Worm (Caenorhabditis elegans) whole organism, L1 larva: Measurements from ENCODE around the gene ets-5.

Experiments used
- C04F5.9 ChIP-seq: sonication (generic microtip); optimal IDR thresholded peaks from 2 replicates; lab custom pipeline; 2016; ENCODE audit warnings: missing genetic modification characterization, missing compliant biosample characterization
- C34B4.2 ChIP-seq: sonication (generic microtip); optimal IDR thresholded peaks from 2 replicates; lab custom pipeline; 2017; ENCODE audit warnings: mild to moderate bottlenecking, missing genetic modification characterization, missing compliant biosample characterization
- aly-2 ChIP-seq: fragments of 150-350 bp; optimal IDR thresholded peaks from 2 replicates; lab custom pipeline; 2014; ENCODE audit warnings: missing biosample characterization, missing genetic modification characterization
- ama-1 ChIP-seq: fragments of 150-350 bp; optimal IDR thresholded peaks from 2 replicates; lab custom pipeline; 2014
- blmp-1 ChIP-seq: fragments of 150-350 bp; optimal IDR thresholded peaks from 2 replicates; lab custom pipeline; 2014; ENCODE audit warnings: missing biosample characterization, missing genetic modification characterization
- ceh-63 ChIP-seq: fragments of 200-800 bp; sonication (Bioruptor generic); optimal IDR thresholded peaks from 2 replicates; lab custom pipeline; 2018; ENCODE audit warnings: mild to moderate bottlenecking, missing genetic modification characterization, missing compliant biosample characterization
- ceh-8 ChIP-seq: fragments of 200-800 bp; sonication (Bioruptor generic); optimal IDR thresholded peaks from 2 replicates; lab custom pipeline; 2018; ENCODE audit warnings: mild to moderate bottlenecking, missing genetic modification characterization, moderate library complexity, missing compliant biosample characterization
- ceh-82 ChIP-seq, 3 experiments: fragments of 150-350 bp in 1 of 3; sonication (generic microtip) in 2 of 3; optimal IDR thresholded peaks; 2 replicates each; lab custom pipeline; 2014 to 2017; ENCODE audit warnings: missing biosample characterization in 3 of 3, missing genetic modification characterization in 3 of 3
- dsc-1 ChIP-seq: sonication (generic microtip); optimal IDR thresholded peaks from 2 replicates; lab custom pipeline; 2016; ENCODE audit warnings: mild to moderate bottlenecking, missing genetic modification characterization, missing compliant biosample characterization
- efl-1 ChIP-seq, 4 experiments: fragments of 150-350 bp; optimal IDR thresholded peaks in 3 of 4; peaks in 1 of 4; 1 replicate in 1 of 4; 2 replicates in 3 of 4; lab custom pipeline; 2014; ENCODE audit warnings: missing biosample characterization in 2 of 4, missing genetic modification characterization in 2 of 4, missing genetic modification reagents in 2 of 4
- egl-13 ChIP-seq: sonication (generic microtip); optimal IDR thresholded peaks from 2 replicates; lab custom pipeline; 2016; ENCODE audit warnings: missing genotype, missing genetic modification reagents, missing genetic modification characterization, missing compliant biosample characterization
- egl-27 ChIP-seq, 2 experiments: fragments of 150-350 bp in 1 of 2; sonication (generic microtip); optimal IDR thresholded peaks; 3 replicates each; lab custom pipeline; 2017 to 2018; ENCODE audit warnings: missing biosample characterization in 2 of 2, missing genetic modification characterization in 2 of 2, missing genetic modification reagents in 2 of 2
- elt-3 ChIP-seq, 6 experiments: fragments of 150-350 bp in 1 of 6; sonication (generic microtip); optimal IDR thresholded peaks; 2 replicates each; lab custom pipeline; 2017 to 2018; ENCODE audit warnings: missing biosample characterization in 6 of 6, missing genetic modification characterization in 6 of 6, inconsistent platforms in 1 of 6
- ets-5 ChIP-seq: fragments of 200-800 bp; sonication (Bioruptor generic); IDR thresholded peaks from 2 replicates; pipeline ENCODE4 v1.3.6; 2022; ENCODE audit warnings: missing genetic modification characterization, missing compliant biosample characterization
- fkh-8 ChIP-seq: sonication (generic microtip); optimal IDR thresholded peaks from 2 replicates; lab custom pipeline; 2016; ENCODE audit warnings: mild to moderate bottlenecking, missing genetic modification characterization, missing compliant biosample characterization
- fos-1 ChIP-seq: fragments of 150-350 bp; optimal IDR thresholded peaks from 2 replicates; lab custom pipeline; 2014; ENCODE audit warnings: missing biosample characterization, missing genetic modification characterization
- grh-1 ChIP-seq: fragments of 200-800 bp; sonication (Bioruptor generic); IDR thresholded peaks from 2 replicates; pipeline ENCODE4 v1.3.6; 2022; ENCODE audit warnings: missing genetic modification reagents, missing genetic modification characterization, missing compliant biosample characterization
- hlh-17 ChIP-seq: fragments of 200-800 bp; sonication (Bioruptor generic); optimal IDR thresholded peaks from 2 replicates; lab custom pipeline; 2018; ENCODE audit warnings: missing genetic modification characterization, mild to moderate bottlenecking, missing compliant biosample characterization, moderate library complexity, borderline replicate concordance
- irx-1 ChIP-seq: sonication (generic microtip); optimal IDR thresholded peaks from 2 replicates; lab custom pipeline; 2016; ENCODE audit warnings: missing genetic modification characterization, missing compliant biosample characterization
- lin-13 ChIP-seq: fragments of 150-350 bp; optimal IDR thresholded peaks from 2 replicates; lab custom pipeline; 2014; ENCODE audit warnings: missing biosample characterization, missing genetic modification reagents, missing genetic modification characterization
- lin-14 ChIP-seq: fragments of 200-800 bp; sonication (Bioruptor generic); optimal IDR thresholded peaks from 2 replicates; lab custom pipeline; 2018; ENCODE audit warnings: mild to moderate bottlenecking, missing genetic modification characterization, moderate library complexity, missing compliant biosample characterization
- lin-35 ChIP-seq, 2 experiments: fragments of 150-350 bp; optimal IDR thresholded peaks; 2 replicates each; lab custom pipeline; 2014; ENCODE audit warnings: missing biosample characterization in 2 of 2, missing genetic modification characterization in 2 of 2, missing genetic modification reagents in 2 of 2
- lir-3 ChIP-seq: sonication (generic microtip); optimal IDR thresholded peaks from 2 replicates; lab custom pipeline; 2016; ENCODE audit warnings: mild to moderate bottlenecking, missing genetic modification characterization, moderate library complexity, missing compliant biosample characterization; ENCODE audit not compliant: poor library complexity
- lsy-2 ChIP-seq, 2 experiments: fragments of 150-350 bp; optimal IDR thresholded peaks; 2 replicates each; lab custom pipeline; 2014; ENCODE audit warnings: missing biosample characterization in 2 of 2, missing genetic modification characterization in 2 of 2
- mdl-1 ChIP-seq, 2 experiments: fragments of 150-350 bp; optimal IDR thresholded peaks; 2 replicates each; lab custom pipeline; 2014 to 2017; ENCODE audit warnings: missing biosample characterization in 2 of 2, missing genetic modification characterization in 2 of 2, inconsistent platforms in 1 of 2
- mep-1 ChIP-seq: fragments of 150-350 bp; optimal IDR thresholded peaks from 2 replicates; lab custom pipeline; 2014; ENCODE audit warnings: missing biosample characterization, missing genetic modification characterization
- nhr-11 ChIP-seq: fragments of 150-350 bp; optimal IDR thresholded peaks from 2 replicates; lab custom pipeline; 2014; ENCODE audit warnings: missing biosample characterization, missing genetic modification characterization
- nhr-20 ChIP-seq: sonication (generic microtip); optimal IDR thresholded peaks from 2 replicates; lab custom pipeline; 2016; ENCODE audit warnings: mild to moderate bottlenecking, missing genetic modification characterization, missing compliant biosample characterization
- nhr-237 ChIP-seq: fragments of 150-350 bp; optimal IDR thresholded peaks from 2 replicates; lab custom pipeline; 2014; ENCODE audit warnings: missing biosample characterization, missing genetic modification characterization
- nhr-47 ChIP-seq: sonication (generic microtip); optimal IDR thresholded peaks from 2 replicates; lab custom pipeline; 2016; ENCODE audit warnings: mild to moderate bottlenecking, missing genetic modification characterization, moderate library complexity, missing compliant biosample characterization
- nhr-71 ChIP-seq: sonication (generic microtip); optimal IDR thresholded peaks from 2 replicates; lab custom pipeline; 2016; ENCODE audit warnings: mild to moderate bottlenecking, missing genetic modification characterization, moderate library complexity, missing compliant biosample characterization
- nhr-76 ChIP-seq: sonication (generic microtip); optimal IDR thresholded peaks from 2 replicates; lab custom pipeline; 2017; ENCODE audit warnings: missing biosample characterization, missing genetic modification characterization
- nhr-85 ChIP-seq: sonication (generic microtip); peaks from one replicate; lab custom pipeline; 2016; ENCODE audit warnings: missing genetic modification characterization, inconsistent platforms, missing compliant biosample characterization
- nhr-90 ChIP-seq: sonication (generic microtip); optimal IDR thresholded peaks from 2 replicates; lab custom pipeline; 2016; ENCODE audit warnings: mild to moderate bottlenecking, missing genetic modification characterization, missing compliant biosample characterization; ENCODE audit not compliant: poor library complexity
- rnt-1 ChIP-seq: sonication (generic microtip); optimal IDR thresholded peaks from 2 replicates; lab custom pipeline; 2016; ENCODE audit warnings: mild to moderate bottlenecking, missing genetic modification characterization, moderate library complexity, missing compliant biosample characterization
- snpc-4 ChIP-seq: fragments of 150-350 bp; optimal IDR thresholded peaks from 2 replicates; lab custom pipeline; 2014; ENCODE audit warnings: missing biosample characterization, missing genetic modification characterization
- snu-23 ChIP-seq: sonication (generic microtip); optimal IDR thresholded peaks from 2 replicates; lab custom pipeline; 2016; ENCODE audit warnings: missing genetic modification characterization, missing compliant biosample characterization
- sox-4 ChIP-seq: sonication (generic microtip); optimal IDR thresholded peaks from 2 replicates; lab custom pipeline; 2016; ENCODE audit warnings: missing genetic modification characterization, missing compliant biosample characterization
- sptf-1 ChIP-seq: fragments of 150-350 bp; optimal IDR thresholded peaks from 2 replicates; lab custom pipeline; 2014; ENCODE audit warnings: missing biosample characterization, missing genetic modification characterization
- tbx-2 ChIP-seq: sonication (generic microtip); optimal IDR thresholded peaks from 2 replicates; lab custom pipeline; 2016; ENCODE audit warnings: missing genetic modification characterization, missing compliant biosample characterization
- tlp-1 ChIP-seq: fragments of 150-350 bp; optimal IDR thresholded peaks from 2 replicates; lab custom pipeline; 2014; ENCODE audit warnings: missing biosample characterization, missing genetic modification characterization
- unc-130 ChIP-seq: fragments of 150-350 bp; optimal IDR thresholded peaks from 2 replicates; lab custom pipeline; 2017; ENCODE audit warnings: missing biosample characterization, missing genetic modification characterization, inconsistent platforms
- unc-30 ChIP-seq: sonication (generic microtip); optimal IDR thresholded peaks from 2 replicates; lab custom pipeline; 2017; ENCODE audit warnings: missing biosample characterization, missing genetic modification characterization
- vab-15 ChIP-seq: sonication (generic microtip); optimal IDR thresholded peaks from 2 replicates; lab custom pipeline; 2017; ENCODE audit warnings: missing genotype, mild to moderate bottlenecking, missing genetic modification characterization, missing compliant biosample characterization
- xbp-1 ChIP-seq: sonication (generic microtip); optimal IDR thresholded peaks from 2 replicates; lab custom pipeline; 2016; ENCODE audit warnings: missing genetic modification characterization, missing compliant biosample characterization
- ztf-11 ChIP-seq, 2 experiments: sonication (generic microtip); optimal IDR thresholded peaks; 2 replicates each; lab custom pipeline; 2016 to 2017; ENCODE audit warnings: missing genetic modification characterization in 2 of 2, missing biosample characterization in 1 of 2, missing compliant biosample characterization in 1 of 2

Gene ets-5

DNA sequence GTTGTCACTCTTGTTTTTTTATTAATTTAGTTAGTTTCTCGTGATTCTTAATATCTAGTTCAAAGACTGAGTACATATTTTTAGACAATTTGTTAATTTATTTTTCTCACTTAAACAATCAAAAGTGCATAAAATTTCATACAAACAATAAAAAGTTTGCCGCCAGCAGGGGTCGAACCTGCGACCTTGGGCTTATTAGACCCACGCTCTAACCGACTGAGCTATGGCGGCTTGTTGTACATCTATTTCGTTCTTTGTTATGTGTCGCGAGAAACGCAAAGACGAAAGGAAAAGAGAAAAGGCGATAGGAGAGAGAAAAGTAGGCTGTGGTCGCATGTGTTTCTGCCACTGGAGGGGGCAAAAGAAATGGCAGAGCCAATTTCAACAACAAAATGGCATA lies 1.1 kb upstream of the ets-5 start (continued):
- TF ChIP-seq egl-27 (tag; optimal IDR thresholded peaks at IDR 0.05; lab: Kevin White, UChicago) (peak in 1 of 2 experiments; percentile 49), grh-1 (GFP tag; lab: Robert Waterston, UW) (peak; percentile 11; the same call in 1 of the 2 replicates)

- TF ChIP-seq tlp-1 (tag; lab: Kevin White, UChicago) (no peak), ets-5 (peak; percentile 93; the same call in 1 of the 2 replicates), efl-1 (optimal IDR thresholded peaks at IDR 0.05; lab: Kevin White, UChicago) (no peak), efl-1 (GFP tag; optimal IDR thresholded peaks at IDR 0.05 in 1 of 2; lab: Kevin White, UChicago) (peak in 1 of 2 experiments; percentile 37), egl-27 (tag; optimal IDR thresholded peaks at IDR 0.05; lab: Kevin White, UChicago) (no peak), nhr-11 (tag; lab: Kevin White, UChicago) (no peak), nhr-71 (tag; lab: Kevin White, UChicago) (no peak), snpc-4 (no peak), fkh-8 (tag; lab: Kevin White, UChicago) (peak; percentile 6), irx-1 (no peak), ceh-63 (GFP tag; lab: Kevin White, UChicago) (no peak), elt-3 (tag; optimal IDR thresholded peaks at IDR 0.05; lab: Kevin White, UChicago) (no peak)
Measured at ce11 chrX:5084080-5084479, 246 bp downstream of the ets-5 start.

ce11 chrX:5079297-5079696 lies 5.0 kb downstream of the ets-5 start:
- TF ChIP-seq unc-130 (tag; lab: Kevin White, UChicago): peak; percentile 27
- peak; percentile 68 for TF ChIP-seq lin-14 (GFP tag; lab: Kevin White, UChicago)
- TF ChIP-seq snu-23 (GFP tag; lab: Kevin White, UChicago): peak; percentile 42
- peak in 5 of 6 experiments; percentile 44 to 90 (median 68) for TF ChIP-seq elt-3 (tag; optimal IDR thresholded peaks at IDR 0.05; lab: Kevin White, UChicago)
- peak in 1 of 2 experiments; percentile 24 for TF ChIP-seq mdl-1 (tag; optimal IDR thresholded peaks at IDR 0.05; lab: Kevin White, UChicago)
- peak; percentile 62 for TF ChIP-seq nhr-20 (tag; lab: Kevin White, UChicago)
- TF ChIP-seq vab-15 (tag; lab: Kevin White, UChicago): peak; percentile 40
- TF ChIP-seq tbx-2 (tag; lab: Kevin White, UChicago): peak; percentile 33
- peak in 1 of 2 experiments; percentile 51 for TF ChIP-seq lsy-2 (tag; optimal IDR thresholded peaks at IDR 0.05; lab: Kevin White, UChicago)
- TF ChIP-seq nhr-237: no peak
- TF ChIP-seq grh-1 (GFP tag; lab: Robert Waterston, UW): peak; percentile 82
- TF ChIP-seq nhr-85 (tag; lab: Kevin White, UChicago): peak; percentile 95
- TF ChIP-seq nhr-76: no peak
- peak; percentile 3 for TF ChIP-seq mep-1 (tag; lab: Kevin White, UChicago)
- TF ChIP-seq ama-1 (lab: Kevin White, UChicago): no peak
- TF ChIP-seq dsc-1 (tag; lab: Kevin White, UChicago): no peak
- TF ChIP-seq xbp-1 (tag; lab: Kevin White, UChicago): peak; percentile 2
- TF ChIP-seq blmp-1: peak; percentile 53
- peak; percentile 22 for TF ChIP-seq nhr-90 (tag; lab: Kevin White, UChicago)
- no peak for TF ChIP-seq sptf-1 (tag; lab: Kevin White, UChicago)
- TF ChIP-seq lin-35 (GFP tag; optimal IDR thresholded peaks at IDR 0.05; lab: Kevin White, UChicago): peak in 1 of 2 experiments; percentile 12
- peak; percentile 46 for TF ChIP-seq nhr-71 (tag; lab: Kevin White, UChicago)
- TF ChIP-seq ceh-8 (GFP tag; lab: Kevin White, UChicago): no peak
- no peak for TF ChIP-seq hlh-17 (GFP tag; lab: Kevin White, UChicago)
- TF ChIP-seq sox-4: no peak

DNA sequence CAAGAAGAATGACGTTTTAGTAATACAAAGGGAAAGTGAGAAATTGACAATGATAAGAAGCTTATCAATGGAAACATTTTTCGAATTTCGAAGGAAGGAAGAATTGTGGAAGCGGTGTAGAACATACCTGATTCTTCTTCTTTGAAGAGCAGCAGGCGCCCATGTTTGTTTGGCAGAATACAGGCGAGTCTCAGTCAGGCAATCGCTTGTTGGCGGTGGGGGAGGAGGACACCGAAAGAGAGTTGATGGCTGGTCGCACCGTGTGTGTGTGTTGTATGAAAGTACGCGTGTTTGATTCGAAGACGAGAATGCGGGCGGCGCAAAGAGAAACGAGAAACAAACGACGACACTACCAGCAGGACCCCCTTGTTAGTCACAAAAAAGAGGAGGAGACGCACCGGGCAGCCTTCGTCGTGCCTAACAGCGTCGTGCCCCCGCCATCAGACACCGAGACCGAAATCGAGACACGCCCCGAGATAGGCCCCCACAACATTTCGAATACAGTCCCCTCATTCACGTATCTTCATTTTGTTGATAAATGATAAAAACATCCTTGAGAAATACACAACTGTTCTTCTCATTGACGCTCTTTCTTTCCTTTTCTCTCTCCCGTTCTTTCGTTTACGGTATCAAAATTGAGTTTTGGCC lies 6.5 kb downstream of the ets-5 start, which contains the start of gene cal-5:
cal-5 (minus strand) TSS at position 266 of the 648 bp plus-strand sequence.
- TF ChIP-seq nhr-47 (peak; percentile 26), lir-3 (tag; lab: Kevin White, UChicago) (no peak), aly-2 (tag; lab: Kevin White, UChicago) (no peak), rnt-1 (no peak), C34B4.2 (tag; lab: Kevin White, UChicago) (no peak), lin-13 (GFP tag; lab: Kevin White, UChicago) (no peak), ceh-82 (tag; optimal IDR thresholded peaks at IDR 0.05; lab: Kevin White, UChicago) (peak in 1 of 3 experiments; percentile 2), vab-15 (tag; lab: Kevin White, UChicago) (no peak), irx-1 (no peak), ztf-11 (tag; optimal IDR thresholded peaks at IDR 0.05; lab: Kevin White, UChicago) (no peak), egl-13 (tag; lab: Kevin White, UChicago) (no peak), unc-30 (no peak), C04F5.9 (tag; lab: Kevin White, UChicago) (no peak), dsc-1 (tag; lab: Kevin White, UChicago) (no peak), fos-1 (no peak)
